Fruit fly (Drosophila melanogaster) whole organism, embryonic: ENCODE data around the gene nAChRalpha5.

Experiments
- Antp ChIP-seq: fragments of 200-800 bp; sonication (Bioruptor generic); optimal IDR thresholded peaks from 3 replicates; lab custom pipeline; 2016; ENCODE audit warnings: missing biosample characterization, missing genetic modification characterization
- CG10366 ChIP-seq: fragments of 200-800 bp; sonication (Bioruptor generic); IDR thresholded peaks from 2 replicates; pipeline ENCODE4 v1.3.6; 2022; ENCODE audit warnings: missing biosample characterization, missing genetic modification characterization
- CG12659 ChIP-seq: fragments of 200-800 bp; sonication (Bioruptor generic); optimal IDR thresholded peaks from 3 replicates; lab custom pipeline; 2017; ENCODE audit warnings: mild to moderate bottlenecking, missing biosample characterization, missing genetic modification reagents, missing genetic modification characterization
- CG12942 ChIP-seq: fragments of 200-800 bp; sonication (Bioruptor generic); optimal IDR thresholded peaks from 3 replicates; lab custom pipeline; 2016; ENCODE audit warnings: missing biosample characterization, missing genetic modification characterization
- CG15269 ChIP-seq: fragments of 200-800 bp; sonication (Bioruptor generic); optimal IDR thresholded peaks from 2 replicates; lab custom pipeline; 2018; ENCODE audit warnings: missing biosample characterization, mild to moderate bottlenecking, missing genetic modification characterization, moderate library complexity
- CG17359 ChIP-seq: fragments of 200-800 bp; sonication (Bioruptor generic); optimal IDR thresholded peaks from 3 replicates; lab custom pipeline; 2018; ENCODE audit warnings: missing biosample characterization, mild to moderate bottlenecking, missing genetic modification characterization, moderate library complexity
- CG18011 ChIP-seq: fragments of 200-800 bp; sonication (Bioruptor generic); optimal IDR thresholded peaks from 2 replicates; lab custom pipeline; 2017; ENCODE audit warnings: missing biosample characterization, missing genetic modification characterization, mild to moderate bottlenecking, moderate library complexity, missing genotype
- CG2116 ChIP-seq: fragments of 200-800 bp; sonication (Bioruptor generic); optimal IDR thresholded peaks from 3 replicates; lab custom pipeline; 2018; ENCODE audit warnings: missing biosample characterization, mild to moderate bottlenecking, missing genetic modification characterization
- CG2129 ChIP-seq: fragments of 200-800 bp; sonication (Bioruptor generic); IDR thresholded peaks from 2 replicates; pipeline ENCODE4 v1.3.6; 2022; ENCODE audit warnings: missing biosample characterization, missing genetic modification characterization; ENCODE audit not compliant: partially characterized antibody
- CG30431 ChIP-seq: fragments of 200-800 bp; sonication (Bioruptor generic); optimal IDR thresholded peaks from 2 replicates; lab custom pipeline; 2017; ENCODE audit warnings: missing biosample characterization, missing genetic modification characterization
- CG3065 ChIP-seq: fragments of 200-800 bp; sonication (Bioruptor generic); optimal IDR thresholded peaks from 2 replicates; lab custom pipeline; 2016; ENCODE audit warnings: missing biosample characterization, missing genetic modification characterization
- CG32532 ChIP-seq: fragments of 200-800 bp; sonication (Bioruptor generic); IDR thresholded peaks from 2 replicates; pipeline ENCODE4 v1.3.6; 2022; ENCODE audit warnings: missing biosample characterization, missing genetic modification characterization
- CG33557 ChIP-seq: fragments of 200-800 bp; sonication (Bioruptor generic); optimal IDR thresholded peaks from 2 replicates; lab custom pipeline; 2019; ENCODE audit warnings: missing biosample characterization, mild to moderate bottlenecking, missing genetic modification characterization, moderate library complexity
- CG3995 ChIP-seq: fragments of 200-800 bp; sonication (Bioruptor generic); optimal IDR thresholded peaks from 3 replicates; lab custom pipeline; 2016; ENCODE audit warnings: missing biosample characterization, missing genetic modification characterization
- CG4360 ChIP-seq: fragments of 200-800 bp; sonication (Bioruptor generic); IDR thresholded peaks from 2 replicates; pipeline ENCODE4 v1.3.6; 2022; ENCODE audit warnings: missing biosample characterization, missing genetic modification characterization
- CG4820 ChIP-seq: fragments of 200-800 bp; sonication (Bioruptor generic); optimal IDR thresholded peaks from 3 replicates; lab custom pipeline; 2016; ENCODE audit warnings: missing biosample characterization, missing genetic modification characterization
- CG5245 ChIP-seq: fragments of 200-800 bp; sonication (Bioruptor generic); optimal IDR thresholded peaks from 3 replicates; lab custom pipeline; 2016; ENCODE audit warnings: missing biosample characterization, missing genetic modification characterization
- CG5953 ChIP-seq: fragments of 200-800 bp; sonication (Bioruptor generic); IDR thresholded peaks from 2 replicates; pipeline ENCODE4 v1.3.6; 2022; ENCODE audit warnings: missing biosample characterization, missing genetic modification characterization
- CG8290 ChIP-seq, 3 experiments: fragments of 200-800 bp; sonication (Bioruptor generic); optimal IDR thresholded peaks; 2 replicates each; lab custom pipeline; 2016 to 2019; ENCODE audit warnings: missing biosample characterization in 3 of 3, missing genetic modification characterization in 3 of 3, mild to moderate bottlenecking in 2 of 3, moderate library complexity in 1 of 3
- CG9609 ChIP-seq: fragments of 200-800 bp; sonication (Bioruptor generic); optimal IDR thresholded peaks from 3 replicates; lab custom pipeline; 2016; ENCODE audit warnings: missing biosample characterization, missing genetic modification characterization
- CHES-1-like ChIP-seq: fragments of 200-800 bp; sonication (Bioruptor generic); optimal IDR thresholded peaks from 2 replicates; lab custom pipeline; 2016; ENCODE audit warnings: missing biosample characterization, missing genetic modification characterization
- CTCF ChIP-seq: fragments of 200-800 bp; sonication (Bioruptor generic); optimal IDR thresholded peaks from 2 replicates; lab custom pipeline; 2017; ENCODE audit warnings: missing biosample characterization, mild to moderate bottlenecking, missing genetic modification characterization, moderate library complexity
- CoRest ChIP-seq: fragments of 200-800 bp; sonication (Bioruptor generic); optimal IDR thresholded peaks from 3 replicates; lab custom pipeline; 2018; ENCODE audit warnings: missing biosample characterization, mild to moderate bottlenecking, missing genetic modification characterization, moderate library complexity
- HLH4C ChIP-seq: fragments of 200-800 bp; sonication (Bioruptor generic); IDR thresholded peaks from 3 replicates; pipeline ENCODE4 v1.3.6; 2022; ENCODE audit warnings: missing biosample characterization, missing genetic modification characterization; ENCODE audit not compliant: partially characterized antibody
- Hand ChIP-seq: fragments of 200-800 bp; sonication (Bioruptor generic); optimal IDR thresholded peaks from 2 replicates; lab custom pipeline; 2017; ENCODE audit warnings: mild to moderate bottlenecking, missing biosample characterization, missing genetic modification reagents, missing genetic modification characterization
- Hmx ChIP-seq: fragments of 200-800 bp; sonication (Bioruptor generic); optimal IDR thresholded peaks from 2 replicates; lab custom pipeline; 2016; ENCODE audit warnings: missing biosample characterization, missing genetic modification characterization
- Hr51 ChIP-seq, 2 experiments: fragments of 200-800 bp; sonication (Bioruptor generic); optimal IDR thresholded peaks; 2 replicates in 1 of 2; 3 replicates in 1 of 2; lab custom pipeline; 2016 to 2018; ENCODE audit warnings: missing biosample characterization in 2 of 2, missing genetic modification characterization in 2 of 2, mild to moderate bottlenecking in 1 of 2, moderate library complexity in 1 of 2
- Kr ChIP-seq: fragments of 200-800 bp; sonication (Bioruptor generic); optimal IDR thresholded peaks from 2 replicates; lab custom pipeline; 2017; ENCODE audit warnings: missing biosample characterization, mild to moderate bottlenecking, missing genetic modification characterization
- Lhr ChIP-seq: fragments of 200-800 bp; sonication (Bioruptor generic); optimal IDR thresholded peaks from 3 replicates; lab custom pipeline; 2017; ENCODE audit warnings: mild to moderate bottlenecking, missing biosample characterization, missing genetic modification reagents, missing genetic modification characterization
- Lim3 ChIP-seq: fragments of 200-800 bp; sonication (Bioruptor generic); IDR thresholded peaks from 2 replicates; pipeline ENCODE4 v1.3.6; 2022; ENCODE audit warnings: missing biosample characterization, missing genetic modification characterization
- Mad ChIP-seq: fragments of 200-800 bp; sonication (Bioruptor generic); optimal IDR thresholded peaks from 2 replicates; lab custom pipeline; 2016; ENCODE audit warnings: missing biosample characterization, missing genetic modification characterization
- Nf-YB ChIP-seq: fragments of 200-800 bp; sonication (Bioruptor generic); optimal IDR thresholded peaks from 3 replicates; lab custom pipeline; 2019; ENCODE audit warnings: missing biosample characterization, mild to moderate bottlenecking, missing genetic modification characterization, moderate library complexity
- Poxn ChIP-seq: fragments of 200-800 bp; sonication (Bioruptor generic); IDR thresholded peaks from 2 replicates; pipeline ENCODE4 v1.3.6; 2022; ENCODE audit warnings: missing biosample characterization, missing genetic modification characterization
- Spps ChIP-seq: fragments of 200-800 bp; sonication (Bioruptor generic); optimal IDR thresholded peaks from 2 replicates; lab custom pipeline; 2018; ENCODE audit warnings: missing biosample characterization, mild to moderate bottlenecking, missing genetic modification characterization
- ap ChIP-seq: fragments of 200-800 bp; sonication (Bioruptor generic); IDR thresholded peaks from 2 replicates; pipeline ENCODE4 v1.3.6; 2022; ENCODE audit warnings: missing biosample characterization, missing genetic modification characterization
- chinmo ChIP-seq: fragments of 200-800 bp; sonication (Bioruptor generic); IDR thresholded peaks from 4 replicates; pipeline ENCODE4 v1.3.6; 2022; ENCODE audit warnings: missing biosample characterization, missing genetic modification characterization; ENCODE audit not compliant: partially characterized antibody
- corto ChIP-seq: fragments of 200-800 bp; sonication (Bioruptor generic); optimal IDR thresholded peaks from 2 replicates; lab custom pipeline; 2016; ENCODE audit warnings: missing biosample characterization, mild to moderate bottlenecking, missing genetic modification characterization, moderate library complexity
- danr ChIP-seq: fragments of 200-800 bp; sonication (Bioruptor generic); IDR thresholded peaks from 2 replicates; pipeline ENCODE4 v1.3.6; 2022; ENCODE audit warnings: missing biosample characterization, missing genetic modification characterization
- gt ChIP-seq: fragments of 200-800 bp; sonication (Bioruptor generic); IDR thresholded peaks from 2 replicates; pipeline ENCODE4 v1.3.6; 2022; ENCODE audit warnings: missing biosample characterization, missing genetic modification characterization
- hb ChIP-seq: fragments of 200-800 bp; sonication (Bioruptor generic); IDR thresholded peaks from 3 replicates; pipeline ENCODE4 v1.3.6; 2022; ENCODE audit warnings: missing biosample characterization, missing genetic modification characterization; ENCODE audit not compliant: partially characterized antibody
- ind ChIP-seq: fragments of 200-800 bp; sonication (Bioruptor generic); optimal IDR thresholded peaks from 3 replicates; lab custom pipeline; 2016; ENCODE audit warnings: missing biosample characterization, missing genetic modification characterization
- nau ChIP-seq: fragments of 200-800 bp; sonication (Bioruptor generic); optimal IDR thresholded peaks from 3 replicates; lab custom pipeline; 2017; ENCODE audit warnings: missing biosample characterization, mild to moderate bottlenecking, missing genetic modification characterization, missing genetic modification reagents
- otp ChIP-seq: fragments of 200-800 bp; sonication (Bioruptor generic); IDR thresholded peaks from 3 replicates; pipeline ENCODE4, ENCODE4 v1.3.6; 2022; ENCODE audit warnings: missing biosample characterization, missing genetic modification characterization
- p53 ChIP-seq: fragments of 200-800 bp; sonication (Bioruptor generic); optimal IDR thresholded peaks from 2 replicates; lab custom pipeline; 2016; ENCODE audit warnings: missing biosample characterization, missing genetic modification characterization
- psq ChIP-seq: fragments of 200-800 bp; sonication (Bioruptor generic); optimal IDR thresholded peaks from 2 replicates; lab custom pipeline; 2017; ENCODE audit warnings: missing biosample characterization, missing genetic modification characterization
- salm ChIP-seq: fragments of 200-800 bp; sonication (Bioruptor generic); optimal IDR thresholded peaks from 2 replicates; lab custom pipeline; 2018; ENCODE audit warnings: missing biosample characterization, mild to moderate bottlenecking, missing genetic modification characterization
- slbo ChIP-seq: fragments of 200-800 bp; sonication (Bioruptor generic); IDR thresholded peaks from 2 replicates; pipeline ENCODE4 v1.3.6; 2022; ENCODE audit warnings: missing biosample characterization, missing genetic modification characterization
- sr ChIP-seq: fragments of 200-800 bp; sonication (Bioruptor generic); IDR thresholded peaks from 3 replicates; pipeline ENCODE4 v1.3.6; 2022; ENCODE audit warnings: missing biosample characterization, missing genetic modification characterization
- tgo ChIP-seq: fragments of 200-800 bp; sonication (Bioruptor generic); IDR thresholded peaks from 3 replicates; pipeline ENCODE4 v1.3.6; 2022; ENCODE audit warnings: missing biosample characterization, missing genetic modification characterization
- unc-4 ChIP-seq: fragments of 200-800 bp; sonication (Bioruptor generic); IDR thresholded peaks from 2 replicates; pipeline ENCODE4 v1.3.6; 2022; ENCODE audit warnings: missing biosample characterization, missing genetic modification characterization; ENCODE audit not compliant: partially characterized antibody
- wor ChIP-seq: fragments of 200-800 bp; sonication (Bioruptor generic); IDR thresholded peaks from 2 replicates; pipeline ENCODE4 v1.3.6; 2022; ENCODE audit warnings: missing biosample characterization, missing genetic modification characterization
- zen2 ChIP-seq: fragments of 200-800 bp; sonication (Bioruptor generic); IDR thresholded peaks from 3 replicates; pipeline ENCODE4 v1.3.6; 2022; ENCODE audit warnings: missing biosample characterization, missing genetic modification characterization; ENCODE audit not compliant: partially characterized antibody

Gene nAChRalpha5

DNA sequence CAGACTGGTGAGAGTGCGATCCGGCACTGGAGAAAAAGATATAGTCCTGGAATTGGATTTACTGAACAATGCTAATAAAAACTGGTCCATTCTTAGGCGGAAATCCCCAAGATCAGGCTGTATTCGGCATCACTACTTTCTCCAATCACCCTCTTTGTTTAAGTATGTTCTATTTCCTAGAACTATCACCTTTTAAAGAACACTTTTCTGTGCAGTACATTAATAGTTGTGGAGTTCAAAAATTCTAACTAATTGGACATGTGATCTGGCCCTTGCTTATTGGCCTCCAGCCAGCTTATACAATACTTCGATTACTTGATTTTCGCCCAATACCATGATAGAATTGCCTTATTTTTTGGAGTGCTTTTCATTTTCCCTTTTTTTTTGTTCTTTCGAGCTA, 83.6 kb downstream of the nAChRalpha5 start (continued):
- no peak for TF ChIP-seq nau (GFP tag; lab: Kevin White, UChicago)
- no peak for TF ChIP-seq CG10366 (GFP tag; lab: Robert Waterston, UW)
- peak; percentile 7 for TF ChIP-seq CG12659 (GFP tag; lab: Kevin White, UChicago)
- TF ChIP-seq danr (GFP tag; lab: Robert Waterston, UW), result no peak
- no peak for TF ChIP-seq CTCF (GFP tag; lab: Kevin White, UChicago)
- TF ChIP-seq Nf-YB, result no peak
- no peak for TF ChIP-seq Kr
- TF ChIP-seq Hmx, result no peak
- no peak for TF ChIP-seq CG12942 (GFP tag; lab: Kevin White, UChicago)
- TF ChIP-seq CG3065 (GFP tag; lab: Kevin White, UChicago), result no peak
- TF ChIP-seq CG4360 (GFP tag; lab: Robert Waterston, UW), result no peak
- TF ChIP-seq hb (GFP tag; lab: Robert Waterston, UW), result no peak
- no peak for TF ChIP-seq CG5953
- no peak for TF ChIP-seq tgo
- no peak for TF ChIP-seq CG4820 (GFP tag; lab: Kevin White, UChicago)
- peak; percentile 26 for TF ChIP-seq CG9609 (GFP tag; lab: Kevin White, UChicago)
- peak in 1 of 2 experiments; percentile 36 for TF ChIP-seq Hr51 (GFP tag; optimal IDR thresholded peaks at IDR 0.05; lab: Kevin White, UChicago)
- TF ChIP-seq HLH4C, result no peak
- TF ChIP-seq CG33557 (GFP tag; lab: Kevin White, UChicago), result no peak
- TF ChIP-seq CoRest (tag; lab: Kevin White, UChicago), result peak; percentile 63
- TF ChIP-seq psq, result no peak
- no peak for TF ChIP-seq slbo
- no peak for TF ChIP-seq CG2129
- no peak for TF ChIP-seq Lim3 (GFP tag; lab: Robert Waterston, UW)
- TF ChIP-seq CG8290 (GFP tag; optimal IDR thresholded peaks at IDR 0.05; lab: Kevin White, UChicago), result no peak
- no peak for TF ChIP-seq CG8290 (tag; optimal IDR thresholded peaks at IDR 0.05; lab: Kevin White, UChicago)
- TF ChIP-seq Antp (GFP tag; lab: Kevin White, UChicago), result no peak
- no peak for TF ChIP-seq ap (GFP tag; lab: Robert Waterston, UW)
- no peak for TF ChIP-seq CG17359 (tag; lab: Kevin White, UChicago)
- TF ChIP-seq Spps (tag; lab: Kevin White, UChicago), result no peak
- TF ChIP-seq Hand, result no peak
- TF ChIP-seq CG3995 (GFP tag; lab: Kevin White, UChicago), result no peak
- TF ChIP-seq salm, result no peak
- no peak for TF ChIP-seq wor (GFP tag; lab: Robert Waterston, UW)
- TF ChIP-seq chinmo (GFP tag; lab: Robert Waterston, UW), result no peak
- no peak for TF ChIP-seq Mad (GFP tag; lab: Kevin White, UChicago)
- no peak for TF ChIP-seq gt
- TF ChIP-seq CG2116 (GFP tag; lab: Kevin White, UChicago), result no peak
- TF ChIP-seq CHES-1-like (GFP tag; lab: Kevin White, UChicago), result no peak
- no peak for TF ChIP-seq unc-4 (GFP tag; lab: Robert Waterston, UW)
- no peak for TF ChIP-seq sr (GFP tag; lab: Robert Waterston, UW)
- TF ChIP-seq ind (GFP tag; lab: Kevin White, UChicago), result peak; percentile 32
- TF ChIP-seq CG32532 (GFP tag; lab: Robert Waterston, UW), result no peak
- TF ChIP-seq otp, result no peak
- no peak for TF ChIP-seq CG30431 (GFP tag; lab: Kevin White, UChicago)
- no peak for TF ChIP-seq Poxn (GFP tag; lab: Robert Waterston, UW)
- TF ChIP-seq corto (GFP tag; lab: Kevin White, UChicago), result no peak
- TF ChIP-seq zen2 (GFP tag; lab: Robert Waterston, UW), result no peak
- TF ChIP-seq CG15269 (tag; lab: Kevin White, UChicago), result peak; percentile 31
- TF ChIP-seq p53 (GFP tag; lab: Kevin White, UChicago), result no peak
- TF ChIP-seq Lhr (GFP tag; lab: Kevin White, UChicago), result no peak
- no peak for TF ChIP-seq CG18011 (GFP tag; lab: Kevin White, UChicago)
- TF ChIP-seq CG5245 (GFP tag; lab: Kevin White, UChicago), result no peak
